Fruit fly (Drosophila melanogaster) whole organism, embryonic: ENCODE data around the gene CG7065.
A peak's percentile ranks its signal among the peaks of the same experiment; 100 is the strongest.

Source experiments
- Abd-B ChIP-seq: fragments of 200-800 bp; sonication (Bioruptor generic); optimal IDR thresholded peaks from 2 replicates; lab custom pipeline; 2018; ENCODE audit warnings: missing biosample characterization, mild to moderate bottlenecking, missing genetic modification characterization, moderate library complexity
- B-H2 ChIP-seq: fragments of 200-800 bp; sonication (Bioruptor generic); optimal IDR thresholded peaks from 2 replicates; lab custom pipeline; 2018; ENCODE audit warnings: missing biosample characterization, mild to moderate bottlenecking, missing genetic modification characterization
- Blimp-1 ChIP-seq: fragments of 200-800 bp; sonication (Bioruptor generic); optimal IDR thresholded peaks from 3 replicates; lab custom pipeline; 2018; ENCODE audit warnings: missing biosample characterization, missing genetic modification characterization, mild to moderate bottlenecking, moderate library complexity, missing genetic modification reagents
- Bteb2 ChIP-seq: fragments of 200-800 bp; sonication (Bioruptor generic); optimal IDR thresholded peaks from 2 replicates; lab custom pipeline; 2016; ENCODE audit warnings: missing biosample characterization, missing genetic modification characterization
- CG10321 ChIP-seq: fragments of 200-800 bp; sonication (Bioruptor generic); IDR thresholded peaks from 2 replicates; pipeline ENCODE4 v1.3.6; 2022; ENCODE audit warnings: missing biosample characterization, missing genetic modification characterization
- CG10366 ChIP-seq: fragments of 200-800 bp; sonication (Bioruptor generic); IDR thresholded peaks from 2 replicates; pipeline ENCODE4 v1.3.6; 2022; ENCODE audit warnings: missing biosample characterization, missing genetic modification characterization
- CG10979 ChIP-seq: fragments of 200-800 bp; sonication (Bioruptor generic); optimal IDR thresholded peaks from 2 replicates; lab custom pipeline; 2018; ENCODE audit warnings: missing biosample characterization, mild to moderate bottlenecking, missing genetic modification characterization, moderate library complexity
- CG12299 ChIP-seq: fragments of 200-800 bp; sonication (Bioruptor generic); optimal IDR thresholded peaks from 2 replicates; lab custom pipeline; 2018; ENCODE audit warnings: missing biosample characterization, mild to moderate bottlenecking, missing genetic modification characterization
- CG1233 ChIP-seq: fragments of 200-800 bp; sonication (Bioruptor generic); optimal IDR thresholded peaks from 4 replicates; lab custom pipeline; 2018; ENCODE audit warnings: missing biosample characterization, mild to moderate bottlenecking, missing genetic modification characterization
- CG1529 ChIP-seq: fragments of 200-800 bp; sonication (Bioruptor generic); optimal IDR thresholded peaks from 3 replicates; lab custom pipeline; 2018; ENCODE audit warnings: missing biosample characterization, missing genetic modification characterization
- CG17359 ChIP-seq: fragments of 200-800 bp; sonication (Bioruptor generic); optimal IDR thresholded peaks from 3 replicates; lab custom pipeline; 2018; ENCODE audit warnings: missing biosample characterization, mild to moderate bottlenecking, missing genetic modification characterization, moderate library complexity
- CG18262 ChIP-seq: fragments of 200-800 bp; optimal IDR thresholded peaks from 3 replicates; lab custom pipeline; 2019; ENCODE audit warnings: missing biosample characterization, mild to moderate bottlenecking, missing genetic modification characterization, moderate library complexity
- CG2199 ChIP-seq: fragments of 200-800 bp; sonication (Bioruptor generic); IDR thresholded peaks from 3 replicates; pipeline ENCODE4 v1.3.6; 2022; ENCODE audit warnings: missing biosample characterization, missing genetic modification characterization
- CG31224 ChIP-seq: fragments of 200-800 bp; sonication (Bioruptor generic); IDR thresholded peaks from 2 replicates; pipeline ENCODE4 v1.3.6; 2022; ENCODE audit warnings: missing biosample characterization, missing genetic modification characterization
- CG3281 ChIP-seq: fragments of 200-800 bp; sonication (Bioruptor generic); optimal IDR thresholded peaks from 3 replicates; lab custom pipeline; 2017; ENCODE audit warnings: missing biosample characterization, mild to moderate bottlenecking, missing genetic modification characterization
- CG4404 ChIP-seq: fragments of 200-800 bp; sonication (Bioruptor generic); IDR thresholded peaks from 2 replicates; pipeline ENCODE4 v1.3.6; 2022; ENCODE audit warnings: missing biosample characterization, missing genetic modification characterization
- CG6654 ChIP-seq: fragments of 200-800 bp; sonication (Bioruptor generic); optimal IDR thresholded peaks from 2 replicates; lab custom pipeline; 2017; ENCODE audit warnings: missing biosample characterization, mild to moderate bottlenecking, missing genetic modification characterization
- CG6854 ChIP-seq: fragments of 200-800 bp; sonication (Bioruptor generic); optimal IDR thresholded peaks from 3 replicates; lab custom pipeline; 2017; ENCODE audit warnings: missing biosample characterization, mild to moderate bottlenecking, missing genetic modification characterization
- CG9609 ChIP-seq: fragments of 200-800 bp; sonication (Bioruptor generic); optimal IDR thresholded peaks from 3 replicates; lab custom pipeline; 2016; ENCODE audit warnings: missing biosample characterization, missing genetic modification characterization
- CG9797 ChIP-seq: fragments of 200-800 bp; sonication (Bioruptor generic); optimal IDR thresholded peaks from 3 replicates; lab custom pipeline; 2018; ENCODE audit warnings: missing biosample characterization, mild to moderate bottlenecking, missing genetic modification characterization
- D19A ChIP-seq: fragments of 200-800 bp; optimal IDR thresholded peaks from 3 replicates; lab custom pipeline; 2019; ENCODE audit warnings: missing biosample characterization, mild to moderate bottlenecking, missing genetic modification characterization, moderate library complexity
- Dbx ChIP-seq: fragments of 200-800 bp; sonication (Bioruptor generic); IDR thresholded peaks from 3 replicates; pipeline ENCODE4 v1.3.6; 2022; ENCODE audit warnings: missing biosample characterization, missing genetic modification characterization
- Dref ChIP-seq: fragments of 200-800 bp; sonication (Bioruptor generic); IDR thresholded peaks from 2 replicates; pipeline ENCODE4 v1.3.6; 2022; ENCODE audit warnings: missing biosample characterization, missing genetic modification characterization
- Fer2 ChIP-seq: fragments of 200-800 bp; sonication (Bioruptor generic); optimal IDR thresholded peaks from 2 replicates; lab custom pipeline; 2018; ENCODE audit warnings: missing biosample characterization, mild to moderate bottlenecking, missing genetic modification characterization, moderate library complexity
- GATAe ChIP-seq: fragments of 200-800 bp; sonication (Bioruptor generic); conservative IDR thresholded peaks from 2 replicates; pipeline ENCODE4 v1.3.6; 2022; ENCODE audit warnings: missing biosample characterization, missing genetic modification characterization
- HLH54F ChIP-seq: fragments of 200-800 bp; sonication (Bioruptor generic); optimal IDR thresholded peaks from 3 replicates; lab custom pipeline; 2016; ENCODE audit warnings: missing biosample characterization, missing genetic modification characterization
- Hr51 ChIP-seq, 2 experiments: fragments of 200-800 bp; sonication (Bioruptor generic); optimal IDR thresholded peaks; 2 replicates in 1 of 2; 3 replicates in 1 of 2; lab custom pipeline; 2016 to 2018; ENCODE audit warnings: missing biosample characterization in 2 of 2, missing genetic modification characterization in 2 of 2, mild to moderate bottlenecking in 1 of 2, moderate library complexity in 1 of 2
- Hr78 ChIP-seq, 2 experiments: fragments of 200-800 bp in 1 of 2; fragments of >200 bp in 1 of 2; sonication (Bioruptor generic) in 1 of 2; optimal IDR thresholded peaks; 2 replicates each; lab custom pipeline; 2017 to 2019; ENCODE audit warnings: missing biosample characterization in 2 of 2, missing genetic modification characterization in 2 of 2, mild to moderate bottlenecking in 1 of 2, moderate library complexity in 1 of 2
- Lpt ChIP-seq: fragments of >200 bp; optimal IDR thresholded peaks from 2 replicates; lab custom pipeline; 2018; ENCODE audit warnings: missing biosample characterization, missing genetic modification characterization
- MTF-1 ChIP-seq: fragments of 200-800 bp; sonication (Bioruptor generic); optimal IDR thresholded peaks from 2 replicates; lab custom pipeline; 2018; ENCODE audit warnings: missing biosample characterization, mild to moderate bottlenecking, missing genetic modification characterization, borderline replicate concordance
- Nf-YA ChIP-seq: fragments of 200-800 bp; sonication (Bioruptor generic); IDR thresholded peaks from 2 replicates; pipeline ENCODE4 v1.3.6; 2022; ENCODE audit warnings: missing biosample characterization, missing genetic modification characterization
- Optix ChIP-seq: fragments of 200-800 bp; sonication (Bioruptor generic); IDR thresholded peaks from 3 replicates; pipeline ENCODE4 v1.3.6; 2022; ENCODE audit warnings: missing biosample characterization, missing genetic modification characterization
- Six4 ChIP-seq: fragments of 200-800 bp; sonication (Bioruptor generic); optimal IDR thresholded peaks from 2 replicates; lab custom pipeline; 2016; ENCODE audit warnings: missing biosample characterization, missing genetic modification characterization
- Xbp1 ChIP-seq: fragments of 200-800 bp; sonication (Bioruptor generic); optimal IDR thresholded peaks from 3 replicates; lab custom pipeline; 2016; ENCODE audit warnings: missing biosample characterization, mild to moderate bottlenecking, missing genetic modification characterization
- bcd ChIP-seq: fragments of 200-800 bp; sonication (Bioruptor generic); optimal IDR thresholded peaks from 2 replicates; lab custom pipeline; 2017; ENCODE audit warnings: missing biosample characterization, mild to moderate bottlenecking, missing genetic modification characterization
- cato ChIP-seq: fragments of 200-800 bp; sonication (Bioruptor generic); optimal IDR thresholded peaks from 2 replicates; lab custom pipeline; 2016; ENCODE audit warnings: missing biosample characterization, missing genetic modification characterization, borderline replicate concordance
- chif ChIP-seq, 2 experiments: fragments of 200-800 bp; sonication (Bioruptor generic); optimal IDR thresholded peaks; 3 replicates each; lab custom pipeline; 2016; ENCODE audit warnings: missing biosample characterization in 2 of 2, missing genetic modification characterization in 2 of 2
- crc ChIP-seq: fragments of 200-800 bp; sonication (Bioruptor generic); optimal IDR thresholded peaks from 2 replicates; lab custom pipeline; 2016; ENCODE audit warnings: missing biosample characterization, missing genetic modification characterization
- cwo ChIP-seq: fragments of 200-800 bp; sonication (Bioruptor generic); optimal IDR thresholded peaks from 3 replicates; lab custom pipeline; 2017; ENCODE audit warnings: missing biosample characterization, missing genetic modification characterization, mild to moderate bottlenecking, moderate library complexity, missing genetic modification reagents
- da ChIP-seq: fragments of 200-800 bp; sonication (Bioruptor generic); optimal IDR thresholded peaks from 2 replicates; lab custom pipeline; 2016; ENCODE audit warnings: missing biosample characterization, missing genetic modification characterization
- danr ChIP-seq: fragments of 200-800 bp; sonication (Bioruptor generic); IDR thresholded peaks from 2 replicates; pipeline ENCODE4 v1.3.6; 2022; ENCODE audit warnings: missing biosample characterization, missing genetic modification characterization
- fd3F ChIP-seq: fragments of 200-800 bp; sonication (Bioruptor generic); optimal IDR thresholded peaks from 2 replicates; lab custom pipeline; 2018; ENCODE audit warnings: missing biosample characterization, mild to moderate bottlenecking, missing genetic modification characterization, moderate library complexity
- kah ChIP-seq: fragments of 200-800 bp; sonication (Bioruptor generic); optimal IDR thresholded peaks from 2 replicates; lab custom pipeline; 2018; ENCODE audit warnings: missing biosample characterization, mild to moderate bottlenecking, missing genetic modification characterization
- ken ChIP-seq: fragments of 200-800 bp; sonication (Bioruptor generic); IDR thresholded peaks from 3 replicates; pipeline ENCODE4 v1.3.6; 2022; ENCODE audit warnings: missing biosample characterization, missing genetic modification characterization
- lmd ChIP-seq: fragments of 200-800 bp; sonication (Bioruptor generic); IDR thresholded peaks from 2 replicates; pipeline ENCODE4 v1.3.6; 2022; ENCODE audit warnings: missing biosample characterization, missing genetic modification characterization
- onecut ChIP-seq: fragments of 200-800 bp; sonication (Bioruptor generic); IDR thresholded peaks from 2 replicates; pipeline ENCODE4 v1.3.6; 2022; ENCODE audit warnings: missing biosample characterization, missing genetic modification characterization
- sens-2 ChIP-seq: fragments of 200-800 bp; sonication (Bioruptor generic); IDR thresholded peaks from 2 replicates; pipeline ENCODE4 v1.3.6; 2022; ENCODE audit warnings: missing biosample characterization, missing genetic modification characterization
- sima ChIP-seq: fragments of 200-800 bp; sonication (Bioruptor generic); optimal IDR thresholded peaks from 2 replicates; lab custom pipeline; 2016; ENCODE audit warnings: missing biosample characterization, missing genetic modification characterization
- stc ChIP-seq: fragments of 200-800 bp; sonication (Bioruptor generic); IDR thresholded peaks from 2 replicates; pipeline ENCODE4 v1.3.6; 2022; ENCODE audit warnings: missing biosample characterization, missing genetic modification characterization
- tin ChIP-seq: fragments of 200-800 bp; sonication (Bioruptor generic); optimal IDR thresholded peaks from 3 replicates; lab custom pipeline; 2016; ENCODE audit warnings: missing biosample characterization, missing genetic modification characterization
- zf30C ChIP-seq: fragments of 200-800 bp; sonication (Bioruptor generic); optimal IDR thresholded peaks from 3 replicates; lab custom pipeline; 2018; ENCODE audit warnings: missing biosample characterization, mild to moderate bottlenecking, missing genetic modification characterization

Gene CG7065

dm6 chrX:9155134-9155533 lies 12.8 kb downstream of the CG7065 start (continued):
- TF ChIP-seq CG6654 (GFP tag; lab: Kevin White, UChicago): peak; percentile 24
- TF ChIP-seq Hr78 (GFP tag; optimal IDR thresholded peaks at IDR 0.05; lab: Kevin White, UChicago): peak in 1 of 2 experiments; percentile 3
- TF ChIP-seq kah (GFP tag; lab: Kevin White, UChicago): peak; percentile 10
- TF ChIP-seq GATAe (GFP tag; lab: Robert Waterston, UW): no peak
- TF ChIP-seq Hr51 (GFP tag; optimal IDR thresholded peaks at IDR 0.05; lab: Kevin White, UChicago): peak in 1 of 2 experiments; percentile 66
- TF ChIP-seq Optix (GFP tag; lab: Robert Waterston, UW): no peak
- no peak for TF ChIP-seq onecut (GFP tag; lab: Robert Waterston, UW)
- TF ChIP-seq sima: no peak
- peak; percentile 68 for TF ChIP-seq D19A (tag; lab: Kevin White, UChicago)
- no peak for TF ChIP-seq Dref (GFP tag; lab: Robert Waterston, UW)
- peak; percentile 91 for TF ChIP-seq zf30C (GFP tag; lab: Kevin White, UChicago)
- TF ChIP-seq crc (GFP tag; lab: Kevin White, UChicago): peak; percentile 3
- TF ChIP-seq Nf-YA (GFP tag; lab: Robert Waterston, UW): no peak
- peak; percentile 50; the same call in 1 of the 3 replicates for TF ChIP-seq Dbx (GFP tag; lab: Robert Waterston, UW)
- peak; percentile 44 for TF ChIP-seq Bteb2
- TF ChIP-seq lmd (GFP tag; lab: Robert Waterston, UW): peak; percentile 48; the same call in 1 of the 2 replicates
- no peak for TF ChIP-seq Lpt (GFP tag; lab: Kevin White, UChicago)
- TF ChIP-seq bcd (GFP tag; lab: Kevin White, UChicago): peak; percentile 51
- TF ChIP-seq cwo (GFP tag; lab: Kevin White, UChicago): peak; percentile 50
- TF ChIP-seq Blimp-1: peak; percentile 66
- TF ChIP-seq fd3F (GFP tag; lab: Kevin White, UChicago): peak; percentile 15
- TF ChIP-seq Fer2 (tag; lab: Kevin White, UChicago): peak; percentile 23
- TF ChIP-seq CG18262 (tag; lab: Kevin White, UChicago): peak; percentile 74
- TF ChIP-seq Xbp1 (GFP tag; lab: Kevin White, UChicago): peak; percentile 55
- TF ChIP-seq CG17359: peak; percentile 69
- TF ChIP-seq tin (GFP tag; lab: Kevin White, UChicago): peak; percentile 69
- peak; percentile 19 for TF ChIP-seq CG12299 (tag; lab: Kevin White, UChicago)
- peak; percentile 1 to 61 for TF ChIP-seq chif (GFP tag; optimal IDR thresholded peaks at IDR 0.05; lab: Kevin White, UChicago)
- TF ChIP-seq HLH54F (GFP tag; lab: Kevin White, UChicago): peak; percentile 24
- peak; percentile 7 for TF ChIP-seq cato
- TF ChIP-seq stc (GFP tag; lab: Robert Waterston, UW): peak; percentile 19; the same call in 1 of the 2 replicates
- no peak; the same call in 1 of the 2 replicates for TF ChIP-seq CG10366
- TF ChIP-seq CG4404: peak; percentile 43
- peak; percentile 78 for TF ChIP-seq CG10979 (tag; lab: Kevin White, UChicago)
- no peak for TF ChIP-seq danr (GFP tag; lab: Robert Waterston, UW)
- TF ChIP-seq da (GFP tag; lab: Kevin White, UChicago): no peak
- peak; percentile 24; the same call in 1 of the 2 replicates for TF ChIP-seq CG31224 (GFP tag; lab: Robert Waterston, UW)
- peak; percentile 63 for TF ChIP-seq CG3281 (GFP tag; lab: Kevin White, UChicago)
- TF ChIP-seq Six4 (GFP tag; lab: Kevin White, UChicago): peak; percentile 38
- peak; percentile 40 for TF ChIP-seq CG1233 (GFP tag; lab: Kevin White, UChicago)
- no peak for TF ChIP-seq CG10321
- TF ChIP-seq sens-2 (GFP tag; lab: Robert Waterston, UW): no peak
- peak; percentile 35 for TF ChIP-seq CG1529 (GFP tag; lab: Kevin White, UChicago)
- no peak for TF ChIP-seq CG2199
- no peak for TF ChIP-seq CG9797 (GFP tag; lab: Kevin White, UChicago)
- TF ChIP-seq B-H2: peak; percentile 7
- peak; percentile 34 for TF ChIP-seq Abd-B (GFP tag; lab: Kevin White, UChicago)
- TF ChIP-seq CG9609 (GFP tag; lab: Kevin White, UChicago): no peak
- 0 out of 3 replicates have a peak, but pooled peaks have one; percentile 8 for TF ChIP-seq ken (GFP tag; lab: Robert Waterston, UW)
- TF ChIP-seq CG6854: peak; percentile 40
- TF ChIP-seq MTF-1 (GFP tag; lab: Kevin White, UChicago): peak; percentile 8
